Worm (Caenorhabditis elegans): ENCODE measurements around the gene srw-67.

DNA sequence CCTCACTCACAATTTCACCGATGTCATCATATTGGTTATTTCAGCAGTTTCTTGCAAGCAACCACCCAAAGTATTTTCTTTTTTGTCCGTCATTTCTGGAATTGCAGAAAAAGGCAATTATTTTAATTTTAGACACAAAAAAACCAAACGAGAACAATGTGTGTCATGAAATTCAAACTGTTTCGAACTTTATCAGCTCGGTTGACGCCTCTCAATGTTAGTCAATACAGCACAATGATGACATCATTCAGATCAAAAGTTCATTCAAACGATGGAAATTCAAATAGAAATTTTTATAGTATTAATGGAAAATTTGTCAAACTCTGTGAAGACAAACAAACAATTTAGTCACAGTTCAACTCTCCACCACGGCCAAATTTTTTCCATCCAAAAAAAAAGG lies 25.5 kb upstream of the srw-67 start, which contains the start of gene fbxa-105:
- TF ChIP-seq ama-1 (optimal IDR thresholded peaks at IDR 0.05) (no peak), flt-1 (GFP tag; IDR thresholded peaks at IDR 0.05) (no peak), tbx-11 (GFP tag; IDR thresholded peaks at IDR 0.05) (no peak), tbx-37 (GFP tag; conservative IDR thresholded peaks at IDR 0.05) (no peak)
